Worm (Caenorhabditis elegans) whole organism, late embryonic: ENCODE measurements around the gene pdhb-1.

Source experiments
- C08G9.2 ChIP-seq: sonication (generic microtip); optimal IDR thresholded peaks from 2 replicates; lab custom pipeline; 2016; ENCODE audit warnings: mild to moderate bottlenecking, missing genetic modification characterization, moderate library complexity, missing compliant biosample characterization
- Y22D7AL.16 ChIP-seq: sonication (generic microtip); optimal IDR thresholded peaks from 2 replicates; lab custom pipeline; 2016; ENCODE audit warnings: missing genetic modification characterization, missing compliant biosample characterization
- ceh-14 ChIP-seq: sonication (generic microtip); optimal IDR thresholded peaks from 2 replicates; lab custom pipeline; 2016; ENCODE audit warnings: missing genotype, missing genetic modification characterization, missing compliant biosample characterization
- ceh-19 ChIP-seq: fragments of 200-800 bp; sonication (Bioruptor generic); optimal IDR thresholded peaks from 2 replicates; lab custom pipeline; 2018; ENCODE audit warnings: mild to moderate bottlenecking, missing genetic modification characterization, missing compliant biosample characterization
- ceh-2 ChIP-seq: sonication (generic microtip); optimal IDR thresholded peaks from 2 replicates; lab custom pipeline; 2016; ENCODE audit warnings: missing genotype, missing genetic modification characterization, missing compliant biosample characterization
- ceh-22 ChIP-seq: sonication (generic microtip); optimal IDR thresholded peaks from 2 replicates; lab custom pipeline; 2017; ENCODE audit warnings: missing biosample characterization, missing genetic modification characterization
- ceh-24 ChIP-seq: sonication (generic microtip); optimal IDR thresholded peaks from 2 replicates; lab custom pipeline; 2016; ENCODE audit warnings: mild to moderate bottlenecking, missing genetic modification characterization, missing compliant biosample characterization
- ceh-30 ChIP-seq: fragments of 150-350 bp; optimal IDR thresholded peaks from 2 replicates; lab custom pipeline; 2014; ENCODE audit warnings: missing biosample characterization, missing genetic modification characterization
- ceh-45 ChIP-seq: fragments of 200-800 bp; sonication (Bioruptor generic); IDR thresholded peaks from 2 replicates; pipeline ENCODE4 v1.3.6; 2022; ENCODE audit warnings: missing genetic modification reagents, missing genetic modification characterization, missing compliant biosample characterization
- ceh-48 ChIP-seq: sonication (generic microtip); optimal IDR thresholded peaks from 2 replicates; lab custom pipeline; 2016; ENCODE audit warnings: missing genetic modification characterization, inconsistent platforms, missing compliant biosample characterization
- ceh-9 ChIP-seq: sonication (generic microtip); optimal IDR thresholded peaks from 2 replicates; lab custom pipeline; 2016; ENCODE audit warnings: mild to moderate bottlenecking, missing genetic modification characterization, inconsistent platforms, missing compliant biosample characterization
- che-1 ChIP-seq: sonication (generic microtip); optimal IDR thresholded peaks from 2 replicates; lab custom pipeline; 2016; ENCODE audit warnings: mild to moderate bottlenecking, missing genetic modification characterization, missing compliant biosample characterization
- dve-1 ChIP-seq: sonication (generic microtip); optimal IDR thresholded peaks from 2 replicates; lab custom pipeline; 2017; ENCODE audit warnings: antibody characterized with exemption, mild to moderate bottlenecking, missing genetic modification characterization, missing compliant biosample characterization
- elt-4 ChIP-seq: sonication (generic microtip); optimal IDR thresholded peaks from 2 replicates; lab custom pipeline; 2016; ENCODE audit warnings: missing genetic modification characterization, missing compliant biosample characterization
- ets-4 ChIP-seq: sonication (generic microtip); optimal IDR thresholded peaks from 2 replicates; lab custom pipeline; 2016; ENCODE audit warnings: missing genetic modification characterization, missing compliant biosample characterization
- fax-1 ChIP-seq: sonication (generic microtip); optimal IDR thresholded peaks from 2 replicates; lab custom pipeline; 2016; ENCODE audit warnings: missing genotype, missing genetic modification characterization, missing compliant biosample characterization
- fkh-6 ChIP-seq: sonication (generic microtip); optimal IDR thresholded peaks from 2 replicates; lab custom pipeline; 2016; ENCODE audit warnings: missing genetic modification characterization, missing compliant biosample characterization
- hlh-15 ChIP-seq: sonication (generic microtip); optimal IDR thresholded peaks from 2 replicates; lab custom pipeline; 2016; ENCODE audit warnings: missing genetic modification characterization, missing compliant biosample characterization
- hlh-30 ChIP-seq: sonication (generic microtip); optimal IDR thresholded peaks from 2 replicates; lab custom pipeline; 2017; ENCODE audit warnings: antibody characterized with exemption, missing genetic modification characterization, missing compliant biosample characterization; ENCODE audit not compliant: insufficient read depth
- lim-6 ChIP-seq: sonication (generic microtip); optimal IDR thresholded peaks from 2 replicates; lab custom pipeline; 2016; ENCODE audit warnings: missing genetic modification characterization, missing compliant biosample characterization
- lin-11 ChIP-seq: fragments of 200-800 bp; sonication (Bioruptor generic); optimal IDR thresholded peaks from 2 replicates; lab custom pipeline; 2018; ENCODE audit warnings: mild to moderate bottlenecking, missing genetic modification characterization, missing compliant biosample characterization
- madf-2 ChIP-seq: sonication (generic microtip); optimal IDR thresholded peaks from 2 replicates; lab custom pipeline; 2017; ENCODE audit warnings: missing genetic modification characterization, missing compliant biosample characterization
- nfya-1 ChIP-seq: sonication (generic microtip); optimal IDR thresholded peaks from 2 replicates; lab custom pipeline; 2017; ENCODE audit warnings: missing genetic modification characterization, mild to moderate bottlenecking, missing compliant biosample characterization, antibody characterized with exemption, moderate library complexity
- nhr-11 ChIP-seq: fragments of 150-350 bp; optimal IDR thresholded peaks from 2 replicates; lab custom pipeline; 2014; ENCODE audit warnings: missing biosample characterization, missing genetic modification characterization
- npax-4 ChIP-seq: sonication (generic microtip); optimal IDR thresholded peaks from 2 replicates; lab custom pipeline; 2016; ENCODE audit warnings: missing genetic modification characterization, missing compliant biosample characterization
- odd-2 ChIP-seq: sonication (generic microtip); optimal IDR thresholded peaks from 2 replicates; lab custom pipeline; 2017; ENCODE audit warnings: antibody characterized with exemption, mild to moderate bottlenecking, missing genetic modification characterization, missing compliant biosample characterization
- pag-3 ChIP-seq: sonication (generic microtip); optimal IDR thresholded peaks from 2 replicates; lab custom pipeline; 2016; ENCODE audit warnings: missing compliant biosample characterization, missing genetic modification characterization, borderline replicate concordance
- pat-9 ChIP-seq: fragments of 200-800 bp; sonication (Bioruptor generic); optimal IDR thresholded peaks from 2 replicates; lab custom pipeline; 2018; ENCODE audit warnings: mild to moderate bottlenecking, missing genetic modification characterization, moderate library complexity, missing compliant biosample characterization
- pax-1 ChIP-seq: fragments of 150-350 bp; optimal IDR thresholded peaks from 2 replicates; lab custom pipeline; 2014; ENCODE audit warnings: missing biosample characterization, missing genetic modification characterization
- pha-4 ChIP-seq: fragments of 150-350 bp; optimal IDR thresholded peaks from 2 replicates; lab custom pipeline; 2018; ENCODE audit warnings: missing biosample characterization, missing genetic modification reagents, missing genetic modification characterization
- pqm-1 ChIP-seq: sonication (generic microtip); optimal IDR thresholded peaks from 2 replicates; lab custom pipeline; 2016; ENCODE audit warnings: missing genetic modification characterization, missing compliant biosample characterization
- pros-1 ChIP-seq: fragments of 150-350 bp; optimal IDR thresholded peaks from 2 replicates; lab custom pipeline; 2014; ENCODE audit warnings: missing biosample characterization, missing genetic modification reagents, missing genetic modification characterization
- rnt-1 ChIP-seq: sonication (generic microtip); optimal IDR thresholded peaks from 2 replicates; lab custom pipeline; 2016; ENCODE audit warnings: missing genetic modification characterization, missing compliant biosample characterization
- sdc-2 ChIP-seq: sonication (generic microtip); optimal IDR thresholded peaks from 2 replicates; lab custom pipeline; 2016; ENCODE audit warnings: missing genotype, missing genetic modification characterization, missing compliant biosample characterization
- ttx-3 ChIP-seq: sonication (generic microtip); optimal IDR thresholded peaks from 2 replicates; lab custom pipeline; 2016; ENCODE audit warnings: missing genetic modification reagents, missing genetic modification characterization, missing compliant biosample characterization
- unc-42 ChIP-seq: sonication (generic microtip); optimal IDR thresholded peaks from 2 replicates; lab custom pipeline; 2016; ENCODE audit warnings: missing genotype, missing genetic modification characterization, missing compliant biosample characterization
- unc-55 ChIP-seq: sonication (generic microtip); optimal IDR thresholded peaks from 2 replicates; lab custom pipeline; 2017; ENCODE audit warnings: missing biosample characterization, missing genetic modification reagents, missing genetic modification characterization
- ztf-16 ChIP-seq: sonication (generic microtip); optimal IDR thresholded peaks from 2 replicates; lab custom pipeline; 2017; ENCODE audit warnings: missing genetic modification characterization, missing compliant biosample characterization

Gene pdhb-1

ce11 chrIV:3442513-3442912 lies 43.0 kb downstream of the pdhb-1 start:
- TF ChIP-seq madf-2 (tag; lab: Kevin White, UChicago) (no peak), pag-3 (no peak)

- TF ChIP-seq npax-4 (tag; lab: Kevin White, UChicago), result no peak
- TF ChIP-seq ceh-24 (tag; lab: Kevin White, UChicago), result no peak
- TF ChIP-seq ceh-30 (tag; lab: Kevin White, UChicago), result no peak
- no peak for TF ChIP-seq pros-1
- no peak for TF ChIP-seq hlh-30 (tag; lab: Kevin White, UChicago)
- TF ChIP-seq nhr-11, result no peak
- no peak for TF ChIP-seq pag-3
- TF ChIP-seq pqm-1 (tag; lab: Kevin White, UChicago), result no peak
- no peak for TF ChIP-seq madf-2 (tag; lab: Kevin White, UChicago)
- TF ChIP-seq ets-4, result no peak
- TF ChIP-seq ceh-45 (GFP tag; lab: Robert Waterston, UW), result no peak
- no peak for TF ChIP-seq ceh-48 (tag; lab: Kevin White, UChicago)
- TF ChIP-seq, all 69 proteins: peak for 0
Observed at ce11 chrIV:3444101-3444500, 44.6 kb downstream of the pdhb-1 start, which contains the start of gene F09D12.2. Gene F09D12.2 (minus strand): TSS chrIV:3444201.

ce11 chrIV:3444614-3445013 lies 45.1 kb downstream of the pdhb-1 start, which contains the start of gene F58E2.5:
Gene F58E2.5 (plus strand): TSS chrIV:3444914.
- TF ChIP-seq fax-1 (tag; lab: Kevin White, UChicago) (no peak), ztf-16 (no peak), pha-4 (tag; lab: Kevin White, UChicago) (no peak), lim-6 (tag; lab: Kevin White, UChicago) (no peak), che-1 (tag; lab: Kevin White, UChicago) (no peak), ceh-14 (tag; lab: Kevin White, UChicago) (no peak), pat-9 (tag; lab: Kevin White, UChicago) (no peak), rnt-1 (tag; lab: Kevin White, UChicago) (no peak), ttx-3 (tag; lab: Kevin White, UChicago) (no peak), pag-3 (no peak), ceh-19 (GFP tag; lab: Kevin White, UChicago) (no peak), C08G9.2 (tag; lab: Kevin White, UChicago) (no peak)

DNA sequence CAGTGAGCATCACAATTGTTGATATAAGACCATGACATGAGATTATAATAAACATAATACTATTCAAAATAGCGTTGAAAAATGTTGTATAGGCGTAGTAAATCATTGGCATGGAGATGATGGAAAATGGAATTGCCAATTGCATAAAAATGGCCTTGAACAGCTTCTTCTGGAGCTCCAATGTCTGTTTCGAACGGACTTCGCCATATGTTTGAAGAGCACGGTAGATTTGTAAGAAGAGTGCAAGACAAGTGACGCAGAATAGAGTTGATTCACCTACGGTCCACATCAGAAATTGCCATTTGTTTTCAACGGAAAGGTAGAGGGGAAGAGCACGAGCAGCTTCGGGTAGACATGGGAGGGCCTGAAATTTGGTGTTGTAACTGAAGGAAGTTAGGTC lies 47.9 kb downstream of the pdhb-1 start:
- TF ChIP-seq elt-4 (no peak), ceh-22 (no peak), pqm-1 (tag; lab: Kevin White, UChicago) (no peak)

DNA sequence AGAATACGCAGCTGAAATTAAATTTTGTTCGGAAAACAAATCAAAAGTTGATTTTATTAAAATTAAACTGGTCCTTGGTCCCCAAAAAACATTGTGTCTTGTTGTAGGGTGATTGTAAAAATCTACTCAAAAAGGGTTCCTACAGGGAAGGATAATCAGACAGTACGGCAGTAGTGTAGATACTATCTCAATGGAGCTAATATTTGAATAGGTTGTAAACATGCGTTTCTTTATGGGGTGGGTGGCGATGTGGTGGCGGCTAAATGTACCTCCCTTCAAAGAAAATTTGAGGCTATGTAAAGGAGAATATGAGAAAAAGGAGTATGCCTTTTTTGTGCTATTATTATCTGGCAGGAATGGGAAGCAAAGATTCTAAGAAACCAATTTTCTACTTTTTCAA lies 53.0 kb downstream of the pdhb-1 start:
- TF ChIP-seq ttx-3 (tag; lab: Kevin White, UChicago) (no peak), fkh-6 (tag; lab: Kevin White, UChicago) (no peak), unc-55 (GFP tag; lab: Kevin White, UChicago) (no peak), hlh-15 (tag; lab: Kevin White, UChicago) (no peak), Y22D7AL.16 (tag; lab: Kevin White, UChicago) (no peak), C08G9.2 (tag; lab: Kevin White, UChicago) (no peak), nfya-1 (tag; lab: Kevin White, UChicago) (no peak), npax-4 (tag; lab: Kevin White, UChicago) (no peak), dve-1 (no peak), ztf-16 (no peak), odd-2 (tag; lab: Kevin White, UChicago) (no peak), sdc-2 (no peak), pax-1 (no peak), ceh-24 (tag; lab: Kevin White, UChicago) (no peak), ceh-9 (no peak), ets-4 (no peak), lin-11 (tag; lab: Kevin White, UChicago) (no peak), unc-42 (tag; lab: Kevin White, UChicago) (no peak), ceh-2 (tag; lab: Kevin White, UChicago) (no peak), pag-3 (no peak)
